Fruit fly (Drosophila melanogaster): ENCODE results near the gene CG14989.

The CG14989 gene

dm6 chr3L:4070221-4070995 is 17.0 kb upstream of the CG14989 start (continued):
- peak; percentile 29 for TF ChIP-seq CG5180 (GFP tag; optimal IDR thresholded peaks at IDR 0.05)
- peak; percentile 81 for TF ChIP-seq CG11398 (GFP tag; optimal IDR thresholded peaks at IDR 0.05)
- peak; percentile 54 for TF ChIP-seq CG6254 (GFP tag; optimal IDR thresholded peaks at IDR 0.05)
- no peak for TF ChIP-seq Elba2 (GFP tag; optimal IDR thresholded peaks at IDR 0.05)
- peak; percentile 82 for TF ChIP-seq CG9215 (GFP tag; IDR thresholded peaks at IDR 0.05)
- TF ChIP-seq CG5245 (GFP tag; optimal IDR thresholded peaks at IDR 0.05) = peak; percentile 71
- peak; percentile 90 for TF ChIP-seq Xrp1 (GFP tag; IDR thresholded peaks at IDR 0.05)
- TF ChIP-seq lov (optimal IDR thresholded peaks at IDR 0.05) = no peak
- peak; percentile 82; the same call in 2 of the 3 replicates for TF ChIP-seq lov (GFP tag; IDR thresholded peaks at IDR 0.05)
- peak; percentile 86 for TF ChIP-seq CG10147 (GFP tag; optimal IDR thresholded peaks at IDR 0.05)
- TF ChIP-seq phol (tag; optimal IDR thresholded peaks at IDR 0.05) = peak; percentile 80
- TF ChIP-seq GATAe (GFP tag; conservative IDR thresholded peaks at IDR 0.05) = peak; percentile 70; the same call in 1 of the 2 replicates
- peak; percentile 49 for TF ChIP-seq CG10543 (GFP tag; optimal IDR thresholded peaks at IDR 0.05)
- TF ChIP-seq CG33213 (GFP tag; optimal IDR thresholded peaks at IDR 0.05) = peak; percentile 72
- peak; percentile 74 for TF ChIP-seq disco-r (GFP tag; optimal IDR thresholded peaks at IDR 0.05)
- TF ChIP-seq CG31365 (tag; optimal IDR thresholded peaks at IDR 0.05) = peak; percentile 65
- TF ChIP-seq dpn (GFP tag; optimal IDR thresholded peaks at IDR 0.05) = peak; percentile 83 to 89
- TF ChIP-seq CG13123 (GFP tag; optimal IDR thresholded peaks at IDR 0.05) = peak; percentile 69
- TF ChIP-seq CG10267 (tag; optimal IDR thresholded peaks at IDR 0.05) = peak; percentile 45
- TF ChIP-seq CG32772 (GFP tag; IDR thresholded peaks at IDR 0.05) = peak; percentile 93
- peak; percentile 94 for TF ChIP-seq Dbx (GFP tag; IDR thresholded peaks at IDR 0.05)
- TF ChIP-seq wdn (GFP tag; IDR thresholded peaks at IDR 0.05) = peak; percentile 88
- peak; percentile 88 for TF ChIP-seq pb (GFP tag; optimal IDR thresholded peaks at IDR 0.05)
- peak; percentile 92 for TF ChIP-seq Gug (GFP tag; IDR thresholded peaks at IDR 0.05)
- TF ChIP-seq CG6813 (GFP tag; optimal IDR thresholded peaks at IDR 0.05) = peak; percentile 70
- TF ChIP-seq Dfd (GFP tag; optimal IDR thresholded peaks at IDR 0.05) = no peak
- TF ChIP-seq NFAT (GFP tag; IDR thresholded peaks at IDR 0.05) = peak; percentile 87
- TF ChIP-seq Oli (tag; optimal IDR thresholded peaks at IDR 0.05) = peak; percentile 90
- TF ChIP-seq btn (GFP tag; optimal IDR thresholded peaks at IDR 0.05) = peak; percentile 75
- peak; percentile 92 for TF ChIP-seq CG6689 (GFP tag; IDR thresholded peaks at IDR 0.05)
- peak; percentile 27 for TF ChIP-seq CG14965 (GFP tag; optimal IDR thresholded peaks at IDR 0.05; ENCODE audit: borderline replicate concordance)
- TF ChIP-seq rib (GFP tag; IDR thresholded peaks at IDR 0.05) = peak; percentile 81
- TF ChIP-seq nmo (GFP tag; optimal IDR thresholded peaks at IDR 0.05) = peak; percentile 86
- peak; percentile 95 for TF ChIP-seq CG2120 (GFP tag; optimal IDR thresholded peaks at IDR 0.05)
- TF ChIP-seq CG8359 (GFP tag; optimal IDR thresholded peaks at IDR 0.05; ENCODE audit: borderline replicate concordance) = peak; percentile 26
- peak; percentile 75 for TF ChIP-seq CG15514 (GFP tag; optimal IDR thresholded peaks at IDR 0.05)
- TF ChIP-seq CG34224 (GFP tag; IDR thresholded peaks at IDR 0.05; ENCODE audit: partially characterized antibody) = no peak
- peak; percentile 99 for TF ChIP-seq Med (GFP tag)
- TF ChIP-seq Nf-YA (GFP tag; IDR thresholded peaks at IDR 0.05) = peak; percentile 91
- no peak for TF ChIP-seq CG2199 (GFP tag; IDR thresholded peaks at IDR 0.05)
- peak; percentile 5 for TF ChIP-seq pzg (GFP tag; optimal IDR thresholded peaks at IDR 0.05)
- no peak for TF ChIP-seq CG8478 (optimal IDR thresholded peaks at IDR 0.05)
- no peak for TF ChIP-seq zen2 (GFP tag; IDR thresholded peaks at IDR 0.05; ENCODE audit: partially characterized antibody)
- no peak for TF ChIP-seq CG7745 (tag; optimal IDR thresholded peaks at IDR 0.05)
- no peak for TF ChIP-seq abd-A (tag; optimal IDR thresholded peaks at IDR 0.05)
- peak; percentile 75 for TF ChIP-seq onecut (GFP tag; IDR thresholded peaks at IDR 0.05)
- no peak; the same call in 1 of the 2 replicates for TF ChIP-seq CkIIα-i1 (GFP tag; IDR thresholded peaks at IDR 0.05)
- TF ChIP-seq CG10274 (GFP tag; optimal IDR thresholded peaks at IDR 0.05) = peak; percentile 86
- TF ChIP-seq MTF-1 (GFP tag; optimal IDR thresholded peaks at IDR 0.05; ENCODE audit: borderline replicate concordance) = peak; percentile 73

All from whole organism, embryonic.